Worm (Caenorhabditis elegans) whole organism, mixed stage, embryonic: ENCODE measurements around the gene lin-23.
A peak's percentile ranks its signal among the peaks of the same experiment; 100 is the strongest.

Source experiments
- M03D4.4 ChIP-seq: sonication (generic microtip); optimal IDR thresholded peaks from 2 replicates; lab custom pipeline; 2017; ENCODE audit warnings: mild to moderate bottlenecking, missing genetic modification characterization, missing compliant biosample characterization
- bed-3 ChIP-seq: fragments of 200-800 bp; sonication (Bioruptor generic); optimal IDR thresholded peaks from 3 replicates; lab custom pipeline; 2018; ENCODE audit warnings: mild to moderate bottlenecking, missing genetic modification characterization, moderate library complexity, missing compliant biosample characterization
- blmp-1 ChIP-seq: fragments of 150-350 bp; optimal IDR thresholded peaks from 2 replicates; lab custom pipeline; 2014; ENCODE audit warnings: missing biosample characterization, missing genetic modification characterization
- ceh-39 ChIP-seq: fragments of 150-350 bp; optimal IDR thresholded peaks from 2 replicates; lab custom pipeline; 2014; ENCODE audit warnings: missing biosample characterization, missing genetic modification characterization
- ceh-43 ChIP-seq: fragments of 200-800 bp; sonication (Bioruptor generic); optimal IDR thresholded peaks from 2 replicates; lab custom pipeline; 2018; ENCODE audit warnings: mild to moderate bottlenecking, missing genetic modification characterization, moderate library complexity, missing compliant biosample characterization
- ceh-83 ChIP-seq: fragments of 200-800 bp; sonication (Bioruptor generic); optimal IDR thresholded peaks from 2 replicates; lab custom pipeline; 2018; ENCODE audit warnings: mild to moderate bottlenecking, missing genetic modification characterization, missing compliant biosample characterization
- ces-1 ChIP-seq: fragments of 150-350 bp; optimal IDR thresholded peaks from 2 replicates; lab custom pipeline; 2014; ENCODE audit warnings: missing biosample characterization, missing genetic modification reagents, missing genetic modification characterization
- cnd-1 ChIP-seq: fragments of 200-800 bp; sonication (Bioruptor generic); optimal IDR thresholded peaks from 2 replicates; lab custom pipeline; 2018; ENCODE audit warnings: mild to moderate bottlenecking, missing genetic modification characterization, missing compliant biosample characterization
- drap-1 ChIP-seq: fragments of 200-800 bp; sonication (Bioruptor generic); optimal IDR thresholded peaks from 3 replicates; lab custom pipeline; 2018; ENCODE audit warnings: mild to moderate bottlenecking, missing genetic modification characterization, missing compliant biosample characterization
- elt-1 ChIP-seq: sonication (generic microtip); optimal IDR thresholded peaks from 2 replicates; lab custom pipeline; 2017; ENCODE audit warnings: missing genetic modification characterization, mild to moderate bottlenecking, missing compliant biosample characterization, antibody characterized with exemption, moderate library complexity, borderline replicate concordance; ENCODE audit not compliant: insufficient read depth
- elt-3 ChIP-seq: fragments of 150-350 bp; optimal IDR thresholded peaks from 2 replicates; lab custom pipeline; 2014; ENCODE audit warnings: missing biosample characterization, missing genetic modification characterization
- flh-1 ChIP-seq: fragments of 200-800 bp; sonication (Bioruptor generic); optimal IDR thresholded peaks from 2 replicates; lab custom pipeline; 2018; ENCODE audit warnings: mild to moderate bottlenecking, missing genetic modification characterization, moderate library complexity, missing compliant biosample characterization
- ham-2 ChIP-seq: fragments of 200-800 bp; sonication (Bioruptor generic); optimal IDR thresholded peaks from 2 replicates; lab custom pipeline; 2018; ENCODE audit warnings: mild to moderate bottlenecking, missing genetic modification characterization, missing compliant biosample characterization
- hlh-1 ChIP-seq: fragments of 150-350 bp; optimal IDR thresholded peaks from 2 replicates; lab custom pipeline; 2014; ENCODE audit warnings: missing biosample characterization, missing genetic modification reagents, missing genetic modification characterization
- lin-13 ChIP-seq: fragments of 150-350 bp; optimal IDR thresholded peaks from 2 replicates; lab custom pipeline; 2014; ENCODE audit warnings: missing biosample characterization, missing genetic modification characterization
- lin-32 ChIP-seq: fragments of 200-800 bp; sonication (Bioruptor generic); optimal IDR thresholded peaks from 2 replicates; lab custom pipeline; 2018; ENCODE audit warnings: mild to moderate bottlenecking, missing genetic modification characterization, missing compliant biosample characterization
- lsy-2 ChIP-seq: fragments of 150-350 bp; optimal IDR thresholded peaks from 2 replicates; lab custom pipeline; 2014; ENCODE audit warnings: missing biosample characterization, missing genetic modification characterization
- mab-5 ChIP-seq: fragments of 150-350 bp; optimal IDR thresholded peaks from 2 replicates; lab custom pipeline; 2014; ENCODE audit warnings: missing biosample characterization, missing genetic modification characterization
- mep-1 ChIP-seq: fragments of 150-350 bp; optimal IDR thresholded peaks from 2 replicates; lab custom pipeline; 2017; ENCODE audit warnings: missing biosample characterization, missing genetic modification reagents, missing genetic modification characterization, inconsistent platforms
- mls-2 ChIP-seq: sonication (generic microtip); optimal IDR thresholded peaks from 2 replicates; lab custom pipeline; 2016; ENCODE audit warnings: mild to moderate bottlenecking, missing genetic modification characterization, moderate library complexity, missing compliant biosample characterization
- nhr-12 ChIP-seq: fragments of 150-350 bp; optimal IDR thresholded peaks from 2 replicates; lab custom pipeline; 2014; ENCODE audit warnings: missing biosample characterization, missing genetic modification characterization
- nhr-2 ChIP-seq: fragments of 150-350 bp; optimal IDR thresholded peaks from 2 replicates; lab custom pipeline; 2014; ENCODE audit warnings: missing biosample characterization, missing genetic modification characterization
- nhr-237 ChIP-seq: fragments of 150-350 bp; optimal IDR thresholded peaks from 2 replicates; lab custom pipeline; 2014; ENCODE audit warnings: missing biosample characterization, missing genetic modification characterization
- nhr-28 ChIP-seq: fragments of 150-350 bp; optimal IDR thresholded peaks from 2 replicates; lab custom pipeline; 2014; ENCODE audit warnings: missing biosample characterization, missing genetic modification characterization
- nhr-76 ChIP-seq: sonication (generic microtip); optimal IDR thresholded peaks from 2 replicates; lab custom pipeline; 2017; ENCODE audit warnings: missing biosample characterization, missing genetic modification characterization
- pha-4 ChIP-seq: fragments of 150-350 bp; optimal IDR thresholded peaks from 2 replicates; lab custom pipeline; 2018; ENCODE audit warnings: missing biosample characterization, missing genetic modification reagents, missing genetic modification characterization
- sem-2 ChIP-seq: fragments of 200-800 bp; sonication (Bioruptor generic); optimal IDR thresholded peaks from 2 replicates; lab custom pipeline; 2018; ENCODE audit warnings: mild to moderate bottlenecking, missing genetic modification characterization, missing compliant biosample characterization
- snpc-4 ChIP-seq: fragments of 150-350 bp; optimal IDR thresholded peaks from 2 replicates; lab custom pipeline; 2014; ENCODE audit warnings: missing biosample characterization, missing genetic modification characterization
- sptf-1 ChIP-seq: sonication (generic microtip); optimal IDR thresholded peaks from 2 replicates; lab custom pipeline; 2017; ENCODE audit warnings: mild to moderate bottlenecking, missing genetic modification characterization, moderate library complexity, missing compliant biosample characterization
- tbx-8 ChIP-seq: fragments of 200-800 bp; sonication (Bioruptor generic); optimal IDR thresholded peaks from 2 replicates; lab custom pipeline; 2018; ENCODE audit warnings: mild to moderate bottlenecking, missing genetic modification characterization, moderate library complexity, missing compliant biosample characterization
- unc-120 ChIP-seq: sonication (generic microtip); optimal IDR thresholded peaks from 2 replicates; lab custom pipeline; 2017; ENCODE audit warnings: missing genetic modification characterization, missing compliant biosample characterization; ENCODE audit not compliant: poor library complexity, severe bottlenecking
- unc-39 ChIP-seq: fragments of 150-350 bp; optimal IDR thresholded peaks from 2 replicates; lab custom pipeline; 2014; ENCODE audit warnings: missing biosample characterization, missing genetic modification characterization
- unc-62 ChIP-seq: fragments of 150-350 bp; optimal IDR thresholded peaks from 2 replicates; lab custom pipeline; 2014; ENCODE audit warnings: missing biosample characterization, missing genetic modification reagents, missing genetic modification characterization
- zip-8 ChIP-seq: fragments of 150-350 bp; optimal IDR thresholded peaks from 2 replicates; lab custom pipeline; 2014; ENCODE audit warnings: missing biosample characterization, missing genetic modification characterization
- ztf-11 ChIP-seq: fragments of 150-350 bp; optimal IDR thresholded peaks from 2 replicates; lab custom pipeline; 2014; ENCODE audit warnings: missing biosample characterization, missing genetic modification characterization

lin-23 gene

ce11 chrII:6328672-6329071 lies 42.4 kb upstream of the lin-23 start:
- no peak for TF ChIP-seq nhr-76 (tag; lab: Kevin White, UChicago)
- TF ChIP-seq ces-1 (GFP tag; lab: Kevin White, UChicago): no peak
- no peak for TF ChIP-seq ceh-83
- no peak for TF ChIP-seq elt-1 (tag; lab: Kevin White, UChicago)
- TF ChIP-seq bed-3 (GFP tag; lab: Kevin White, UChicago): no peak
- no peak for TF ChIP-seq tbx-8 (GFP tag; lab: Kevin White, UChicago)
- TF ChIP-seq mls-2: no peak
- TF ChIP-seq cnd-1 (tag; lab: Kevin White, UChicago): no peak
- TF ChIP-seq nhr-12 (tag; lab: Kevin White, UChicago): no peak
- no peak for TF ChIP-seq drap-1 (GFP tag; lab: Kevin White, UChicago)
- TF ChIP-seq unc-120 (tag; lab: Kevin White, UChicago): no peak
- no peak for TF ChIP-seq zip-8 (tag; lab: Kevin White, UChicago)
- no peak for TF ChIP-seq nhr-2 (tag; lab: Kevin White, UChicago)
- no peak for TF ChIP-seq lsy-2 (tag; lab: Kevin White, UChicago)
- no peak for TF ChIP-seq mep-1 (tag; lab: Kevin White, UChicago)
- TF ChIP-seq lin-13 (tag; lab: Kevin White, UChicago): no peak
- no peak for TF ChIP-seq ham-2 (GFP tag; lab: Kevin White, UChicago)
- no peak for TF ChIP-seq sptf-1 (tag; lab: Kevin White, UChicago)
- TF ChIP-seq ceh-39 (tag; lab: Kevin White, UChicago): no peak

ce11 chrII:6331222-6331830 lies 39.8 kb upstream of the lin-23 start, which contains the start of gene set-4:
Gene set-4, minus strand, starts transcription at chrII:6331341.
- TF ChIP-seq ham-2 (GFP tag; lab: Kevin White, UChicago): no peak
- TF ChIP-seq tbx-8 (GFP tag; lab: Kevin White, UChicago): no peak
- peak; percentile 87 for TF ChIP-seq mep-1 (tag; lab: Kevin White, UChicago)
- TF ChIP-seq sptf-1 (tag; lab: Kevin White, UChicago): peak; percentile 82
- no peak for TF ChIP-seq nhr-76 (tag; lab: Kevin White, UChicago)
- TF ChIP-seq elt-3 (tag; lab: Kevin White, UChicago): no peak
- TF ChIP-seq zip-8 (tag; lab: Kevin White, UChicago): no peak
- TF ChIP-seq unc-39 (tag; lab: Kevin White, UChicago): peak; percentile 12
- TF ChIP-seq blmp-1 (tag; lab: Kevin White, UChicago): no peak
- peak; percentile 76 for TF ChIP-seq hlh-1 (tag; lab: Kevin White, UChicago)
- peak; percentile 71 for TF ChIP-seq nhr-237
- no peak for TF ChIP-seq lin-32 (GFP tag; lab: Kevin White, UChicago)
- TF ChIP-seq bed-3 (GFP tag; lab: Kevin White, UChicago): peak; percentile 10
- peak; percentile 46 for TF ChIP-seq ceh-39 (tag; lab: Kevin White, UChicago)
- no peak for TF ChIP-seq mab-5
- TF ChIP-seq ceh-43: peak; percentile 66
- TF ChIP-seq nhr-28 (tag; lab: Kevin White, UChicago): no peak
- peak; percentile 8 for TF ChIP-seq elt-1 (tag; lab: Kevin White, UChicago)
- TF ChIP-seq lin-13 (tag; lab: Kevin White, UChicago): peak; percentile 87
- TF ChIP-seq mls-2: peak; percentile 67
- TF ChIP-seq unc-62 (GFP tag; lab: Kevin White, UChicago): peak; percentile 73
- peak; percentile 64 for TF ChIP-seq pha-4 (tag; lab: Kevin White, UChicago)
- TF ChIP-seq snpc-4: no peak
- peak; percentile 55 for TF ChIP-seq cnd-1 (tag; lab: Kevin White, UChicago)
- peak; percentile 71 for TF ChIP-seq drap-1 (GFP tag; lab: Kevin White, UChicago)
- TF ChIP-seq nhr-12 (tag; lab: Kevin White, UChicago): no peak
- TF ChIP-seq ztf-11 (tag; lab: Kevin White, UChicago): peak; percentile 55
- TF ChIP-seq lsy-2 (tag; lab: Kevin White, UChicago): peak; percentile 76
- no peak for TF ChIP-seq ceh-83
- TF ChIP-seq sem-2: no peak
- TF ChIP-seq unc-120 (tag; lab: Kevin White, UChicago): peak; percentile 31
- no peak for TF ChIP-seq flh-1 (GFP tag; lab: Kevin White, UChicago)
- TF ChIP-seq M03D4.4 (tag; lab: Kevin White, UChicago): peak; percentile 49
- TF ChIP-seq ces-1 (GFP tag; lab: Kevin White, UChicago): peak; percentile 75
- TF ChIP-seq nhr-2 (tag; lab: Kevin White, UChicago): no peak
